Fruit fly (Drosophila melanogaster) whole organism, prepupa: ENCODE measurements around the gene Tis11.

Experiments used
- Blimp-1 ChIP-seq: fragments of 200-800 bp; sonication (Bioruptor generic); optimal IDR thresholded peaks from 3 replicates; lab custom pipeline; 2017; ENCODE audit warnings: missing biosample characterization, missing genetic modification characterization, mild to moderate bottlenecking, moderate library complexity, missing genetic modification reagents
- CG10631 ChIP-seq: fragments of 200-800 bp; sonication (Bioruptor generic); optimal IDR thresholded peaks from 2 replicates; lab custom pipeline; 2016; ENCODE audit warnings: missing biosample characterization, missing genetic modification characterization
- CG10669 ChIP-seq: fragments of 200-800 bp; sonication (Bioruptor generic); optimal IDR thresholded peaks from 3 replicates; lab custom pipeline; 2018; ENCODE audit warnings: missing biosample characterization, mild to moderate bottlenecking, missing genetic modification characterization, moderate library complexity
- CG11294 ChIP-seq: fragments of 200-800 bp; sonication (Bioruptor generic); IDR thresholded peaks from 2 replicates; pipeline ENCODE4 v1.3.6; 2022; ENCODE audit warnings: missing biosample characterization, missing genetic modification characterization
- CG11762 ChIP-seq: fragments of 200-800 bp; sonication (Bioruptor generic); optimal IDR thresholded peaks from 3 replicates; lab custom pipeline; 2016; ENCODE audit warnings: missing biosample characterization, missing genetic modification characterization; ENCODE audit not compliant: insufficient read depth
- CG15336 ChIP-seq: fragments of 200-800 bp; sonication (Bioruptor generic); IDR thresholded peaks from 2 replicates; pipeline ENCODE4 v1.3.6; 2022; ENCODE audit warnings: missing biosample characterization, missing genetic modification characterization
- CG1621 ChIP-seq: fragments of 200-800 bp; sonication (Bioruptor generic); optimal IDR thresholded peaks from 3 replicates; lab custom pipeline; 2018; ENCODE audit warnings: missing biosample characterization, mild to moderate bottlenecking, missing genetic modification characterization
- CG16779 ChIP-seq: fragments of 200-800 bp; sonication (Bioruptor generic); optimal IDR thresholded peaks from 3 replicates; lab custom pipeline; 2017; ENCODE audit warnings: missing biosample characterization, mild to moderate bottlenecking, missing genetic modification characterization
- CG31627 ChIP-seq: fragments of 200-800 bp; sonication (Bioruptor generic); optimal IDR thresholded peaks from 3 replicates; lab custom pipeline; 2016; ENCODE audit warnings: missing biosample characterization, missing genetic modification characterization
- CG32006 ChIP-seq: fragments of 200-800 bp; sonication (Bioruptor generic); optimal IDR thresholded peaks from 3 replicates; lab custom pipeline; 2017; ENCODE audit warnings: missing biosample characterization, mild to moderate bottlenecking, missing genetic modification characterization
- CG34406 ChIP-seq: fragments of 200-800 bp; sonication (Bioruptor generic); optimal IDR thresholded peaks from 3 replicates; lab custom pipeline; 2016; ENCODE audit warnings: missing biosample characterization, missing genetic modification characterization
- CG3919 ChIP-seq: fragments of 200-800 bp; sonication (Bioruptor generic); optimal IDR thresholded peaks from 3 replicates; lab custom pipeline; 2016; ENCODE audit warnings: missing biosample characterization, missing genetic modification characterization
- CG6276 ChIP-seq: fragments of 200-800 bp; sonication (Bioruptor generic); optimal IDR thresholded peaks from 2 replicates; lab custom pipeline; 2017; ENCODE audit warnings: missing biosample characterization, mild to moderate bottlenecking, missing genetic modification characterization
- CG6792 ChIP-seq: fragments of 200-800 bp; sonication (Bioruptor generic); optimal IDR thresholded peaks from 3 replicates; lab custom pipeline; 2016; ENCODE audit warnings: missing biosample characterization, missing genetic modification characterization
- CG6808 ChIP-seq: fragments of 200-800 bp; sonication (Bioruptor generic); optimal IDR thresholded peaks from 3 replicates; lab custom pipeline; 2017; ENCODE audit warnings: missing biosample characterization, missing genetic modification characterization, mild to moderate bottlenecking, moderate library complexity, missing genetic modification reagents
- CG6854 ChIP-seq: fragments of 200-800 bp; sonication (Bioruptor generic); optimal IDR thresholded peaks from 2 replicates; lab custom pipeline; 2017; ENCODE audit warnings: missing biosample characterization, mild to moderate bottlenecking, missing genetic modification characterization
- CG8119 ChIP-seq: fragments of 200-800 bp; sonication (Bioruptor generic); IDR thresholded peaks from 3 replicates; pipeline ENCODE4 v1.3.6; 2022; ENCODE audit warnings: missing biosample characterization, missing genetic modification characterization
- CG8319 ChIP-seq: fragments of 200-800 bp; sonication (Bioruptor generic); optimal IDR thresholded peaks from 3 replicates; lab custom pipeline; 2016; ENCODE audit warnings: missing biosample characterization, missing genetic modification characterization
- CG8632 ChIP-seq: fragments of 200-800 bp; sonication (Bioruptor generic); optimal IDR thresholded peaks from 3 replicates; lab custom pipeline; 2016; ENCODE audit warnings: missing biosample characterization, missing genetic modification characterization
- CG9139 ChIP-seq: fragments of 200-800 bp; sonication (Bioruptor generic); optimal IDR thresholded peaks from 3 replicates; lab custom pipeline; 2017; ENCODE audit warnings: missing biosample characterization, mild to moderate bottlenecking, missing genetic modification characterization
- Eip75B ChIP-seq: fragments of 200-800 bp; sonication (Bioruptor generic); optimal IDR thresholded peaks from 3 replicates; lab custom pipeline; 2016; ENCODE audit warnings: missing biosample characterization, missing genetic modification characterization
- Eip93F ChIP-seq: fragments of 200-800 bp; sonication (Bioruptor generic); optimal IDR thresholded peaks from 2 replicates; lab custom pipeline; 2016; ENCODE audit warnings: missing biosample characterization, mild to moderate bottlenecking, missing genetic modification characterization
- Gug ChIP-seq: fragments of 200-800 bp; sonication (Bioruptor generic); IDR thresholded peaks from 2 replicates; pipeline ENCODE4 v1.3.6; 2022; ENCODE audit warnings: missing biosample characterization, missing genetic modification characterization
- Hr38 ChIP-seq: sonication (Bioruptor generic); optimal IDR thresholded peaks from 2 replicates; lab custom pipeline; 2016; ENCODE audit warnings: missing biosample characterization, missing genetic modification characterization
- Hr39 ChIP-seq: fragments of 200-800 bp; sonication (Bioruptor generic); optimal IDR thresholded peaks from 2 replicates; lab custom pipeline; 2016; ENCODE audit warnings: missing biosample characterization, missing genetic modification characterization
- Lpt ChIP-seq: fragments of 200-800 bp; sonication (Bioruptor generic); optimal IDR thresholded peaks from 3 replicates; lab custom pipeline; 2016; ENCODE audit warnings: missing biosample characterization, missing genetic modification characterization
- Sox14 ChIP-seq: fragments of 200-800 bp; sonication (Bioruptor generic); optimal IDR thresholded peaks from 3 replicates; lab custom pipeline; 2016; ENCODE audit warnings: missing biosample characterization, missing genetic modification characterization
- Sox15 ChIP-seq: fragments of 200-800 bp; sonication (Bioruptor generic); optimal IDR thresholded peaks from 3 replicates; lab custom pipeline; 2016; ENCODE audit warnings: missing biosample characterization, missing genetic modification characterization
- achi ChIP-seq: fragments of 200-800 bp; sonication (Bioruptor generic); optimal IDR thresholded peaks from 3 replicates; lab custom pipeline; 2016; ENCODE audit warnings: missing biosample characterization, missing genetic modification characterization
- acj6 ChIP-seq: fragments of 200-800 bp; sonication (Bioruptor generic); optimal IDR thresholded peaks from 3 replicates; lab custom pipeline; 2016; ENCODE audit warnings: missing biosample characterization, missing genetic modification characterization
- cyc ChIP-seq: fragments of 200-800 bp; sonication (Bioruptor generic); optimal IDR thresholded peaks from 3 replicates; lab custom pipeline; 2016; ENCODE audit warnings: missing biosample characterization, missing genetic modification characterization
- dac ChIP-seq: fragments of 200-800 bp; sonication (Bioruptor generic); optimal IDR thresholded peaks from 2 replicates; lab custom pipeline; 2017; ENCODE audit warnings: missing biosample characterization, mild to moderate bottlenecking, missing genetic modification characterization
- dsx ChIP-seq: fragments of 200-800 bp; optimal IDR thresholded peaks from 3 replicates; lab custom pipeline; 2019; ENCODE audit warnings: missing biosample characterization, mild to moderate bottlenecking, missing genetic modification characterization, moderate library complexity; ENCODE audit not compliant: poor library complexity, severe bottlenecking
- eg ChIP-seq: fragments of 200-800 bp; sonication (Bioruptor generic); IDR thresholded peaks from 3 replicates; pipeline ENCODE4 v1.3.6; 2022; ENCODE audit warnings: missing biosample characterization, missing genetic modification characterization
- esn ChIP-seq: fragments of 200-800 bp; sonication (Bioruptor generic); optimal IDR thresholded peaks from 2 replicates; lab custom pipeline; 2016; ENCODE audit warnings: missing biosample characterization, mild to moderate bottlenecking, missing genetic modification characterization, moderate library complexity
- fd59A ChIP-seq: fragments of 200-800 bp; sonication (Bioruptor generic); optimal IDR thresholded peaks from 2 replicates; lab custom pipeline; 2017; ENCODE audit warnings: missing biosample characterization, mild to moderate bottlenecking, missing genetic modification characterization, missing genetic modification reagents
- fd85E ChIP-seq: fragments of 200-800 bp; sonication (Bioruptor generic); optimal IDR thresholded peaks from 3 replicates; lab custom pipeline; 2016; ENCODE audit warnings: missing biosample characterization, missing genetic modification characterization
- fkh ChIP-seq: fragments of 200-800 bp; sonication (Bioruptor generic); optimal IDR thresholded peaks from 3 replicates; lab custom pipeline; 2017; ENCODE audit warnings: missing biosample characterization, mild to moderate bottlenecking, missing genetic modification characterization, moderate library complexity
- lz ChIP-seq: fragments of 200-800 bp; sonication (Bioruptor generic); optimal IDR thresholded peaks from 3 replicates; lab custom pipeline; 2016; ENCODE audit warnings: missing biosample characterization, missing genetic modification characterization
- net ChIP-seq: fragments of 200-800 bp; sonication (Bioruptor generic); optimal IDR thresholded peaks from 3 replicates; lab custom pipeline; 2016; ENCODE audit warnings: missing biosample characterization, missing genetic modification characterization
- salr ChIP-seq, 2 experiments: fragments of 200-800 bp; sonication (Bioruptor generic); optimal IDR thresholded peaks; 3 replicates each; lab custom pipeline; 2016 to 2018; ENCODE audit warnings: missing biosample characterization in 2 of 2, missing genetic modification characterization in 2 of 2, mild to moderate bottlenecking in 1 of 2
- spab ChIP-seq: fragments of 200-800 bp; sonication (Bioruptor generic); optimal IDR thresholded peaks from 2 replicates; lab custom pipeline; 2017; ENCODE audit warnings: missing biosample characterization, mild to moderate bottlenecking, missing genetic modification characterization, missing genetic modification reagents
- ss ChIP-seq, 2 experiments: fragments of 200-800 bp; sonication (Bioruptor generic); optimal IDR thresholded peaks; 2 replicates in 1 of 2; 3 replicates in 1 of 2; lab custom pipeline; 2017 to 2018; ENCODE audit warnings: mild to moderate bottlenecking in 2 of 2, missing biosample characterization in 2 of 2, missing genetic modification characterization in 2 of 2, moderate library complexity in 1 of 2
- vri ChIP-seq: fragments of 200-800 bp; sonication (Bioruptor generic); optimal IDR thresholded peaks from 3 replicates; lab custom pipeline; 2016; ENCODE audit warnings: missing biosample characterization, mild to moderate bottlenecking, missing genetic modification characterization

Tis11 gene

dm6 chrX:12675798-12676553, 16.8 kb downstream of the Tis11 start (continued):
- no peak for TF ChIP-seq spab (GFP tag; lab: Kevin White, UChicago)
- no peak for TF ChIP-seq eg
- TF ChIP-seq CG9139 = no peak
- no peak for TF ChIP-seq Gug (GFP tag; lab: Robert Waterston, UW)
- no peak for TF ChIP-seq CG8119
- TF ChIP-seq CG6854 (GFP tag; lab: Kevin White, UChicago) = no peak
- no peak for TF ChIP-seq dac (GFP tag; lab: Kevin White, UChicago)
- no peak for TF ChIP-seq CG6792 (GFP tag; lab: Kevin White, UChicago)
- TF ChIP-seq Blimp-1 = no peak
- TF ChIP-seq Lpt (GFP tag; lab: Kevin White, UChicago) = no peak
- no peak for TF ChIP-seq lz (GFP tag; lab: Kevin White, UChicago)
- no peak for TF ChIP-seq CG32006 (GFP tag; lab: Kevin White, UChicago)
- TF ChIP-seq vri (GFP tag; lab: Kevin White, UChicago) = no peak
- no peak for TF ChIP-seq CG8632 (GFP tag; lab: Kevin White, UChicago)
- TF ChIP-seq CG11294 (GFP tag; lab: Robert Waterston, UW) = no peak
- TF ChIP-seq CG31627 (GFP tag; lab: Kevin White, UChicago) = peak; percentile 10
- no peak for TF ChIP-seq fkh (GFP tag; lab: Kevin White, UChicago)
- no peak for TF ChIP-seq Sox15
- TF ChIP-seq CG1621 (tag; lab: Kevin White, UChicago) = no peak

dm6 chrX:12676554-12677336, 17.5 kb downstream of the Tis11 start:
- peak in 1 of 2 experiments; percentile 57 for TF ChIP-seq salr (GFP tag; optimal IDR thresholded peaks at IDR 0.05; lab: Kevin White, UChicago)
- peak; percentile 46 for TF ChIP-seq Sox14
- peak; percentile 46 for TF ChIP-seq achi (GFP tag; lab: Kevin White, UChicago)
- TF ChIP-seq Gug (GFP tag; lab: Robert Waterston, UW) = peak; percentile 19; the same call in 1 of the 2 replicates
- peak; percentile 73 for TF ChIP-seq CG16779 (tag; lab: Kevin White, UChicago)
- TF ChIP-seq esn = no peak
- TF ChIP-seq Hr39 (GFP tag; lab: Kevin White, UChicago) = no peak
- TF ChIP-seq CG8319 (GFP tag; lab: Kevin White, UChicago) = no peak
- TF ChIP-seq CG6854 (GFP tag; lab: Kevin White, UChicago) = peak; percentile 76
- no peak; the same call in 1 of the 2 replicates for TF ChIP-seq CG11294 (GFP tag; lab: Robert Waterston, UW)
- TF ChIP-seq Eip75B = peak; percentile 70
- peak; percentile 22 for TF ChIP-seq fd59A (GFP tag; lab: Kevin White, UChicago)
- TF ChIP-seq CG8119 = peak; percentile 75
- peak; percentile 27 for TF ChIP-seq Eip93F
- peak; percentile 88 for TF ChIP-seq CG6808
- peak; percentile 6 for TF ChIP-seq CG34406 (GFP tag; lab: Kevin White, UChicago)
- TF ChIP-seq CG31627 (GFP tag; lab: Kevin White, UChicago) = no peak
- TF ChIP-seq Blimp-1 = peak; percentile 72
- TF ChIP-seq Sox15 = no peak
- TF ChIP-seq dsx = peak; percentile 79
- TF ChIP-seq CG11762 (GFP tag; lab: Kevin White, UChicago) = peak; percentile 16
- TF ChIP-seq cyc (GFP tag; lab: Kevin White, UChicago) = peak; percentile 18
- peak; percentile 6 for TF ChIP-seq fkh (GFP tag; lab: Kevin White, UChicago)
- TF ChIP-seq CG32006 (GFP tag; lab: Kevin White, UChicago) = peak; percentile 39
- peak; percentile 22 for TF ChIP-seq dac (GFP tag; lab: Kevin White, UChicago)
- no peak for TF ChIP-seq acj6
- TF ChIP-seq CG6276 = peak; percentile 77
- TF ChIP-seq CG10669 (GFP tag; lab: Kevin White, UChicago) = peak; percentile 59
- peak; percentile 70 for TF ChIP-seq net
- peak; percentile 88 for TF ChIP-seq CG9139
- peak; percentile 75 for TF ChIP-seq CG1621 (tag; lab: Kevin White, UChicago)
- TF ChIP-seq ss (GFP tag; optimal IDR thresholded peaks at IDR 0.05; lab: Kevin White, UChicago) = peak; percentile 95 to 96
- peak; percentile 14 for TF ChIP-seq Hr38 (GFP tag; lab: Kevin White, UChicago)
- TF ChIP-seq CG15336 (GFP tag; lab: Robert Waterston, UW) = peak; percentile 77
- TF ChIP-seq CG3919 (GFP tag; lab: Kevin White, UChicago) = peak; percentile 30
- peak; percentile 2 for TF ChIP-seq fd85E
- TF ChIP-seq CG10631 (GFP tag; lab: Kevin White, UChicago) = peak; percentile 31
